Fruit fly (Drosophila melanogaster): ENCODE measurements around the gene Vti1a.

DNA sequence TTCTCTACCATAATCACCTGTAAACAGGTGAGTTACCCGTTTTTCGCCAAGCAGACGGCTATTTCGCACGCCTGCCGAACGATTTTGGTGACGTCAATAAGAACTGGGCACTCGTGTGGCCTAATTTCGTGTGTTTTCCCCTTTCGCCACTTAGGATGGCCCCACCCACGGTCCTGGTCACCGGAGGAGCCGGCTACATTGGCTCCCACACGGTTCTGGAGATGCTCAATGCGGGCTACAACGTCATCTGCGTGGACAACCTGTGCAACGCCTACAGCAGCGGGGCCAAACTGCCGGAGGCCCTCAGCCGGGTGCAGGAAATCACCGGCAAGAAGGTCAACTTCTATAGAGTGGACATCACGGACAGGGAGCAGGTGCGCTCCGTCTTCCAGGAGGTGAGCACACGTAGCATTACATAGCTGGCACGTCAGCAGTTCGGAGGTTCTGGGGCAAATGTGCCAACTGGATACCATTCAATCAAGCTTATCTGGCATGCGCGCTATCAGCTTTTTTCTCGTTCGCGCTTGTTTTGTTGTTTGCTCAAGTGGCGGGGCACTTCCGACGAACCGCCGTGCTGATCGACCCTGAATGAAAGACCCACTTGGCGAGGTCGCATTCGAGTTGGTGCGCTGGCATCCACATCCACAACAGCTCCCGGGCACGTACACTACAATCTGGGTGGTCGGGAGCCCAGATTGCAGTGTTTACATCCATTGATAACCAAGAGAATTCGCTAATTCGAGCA is 43.5 kb downstream of the Vti1a start:
- no peak for TF ChIP-seq EcR (GFP tag; optimal IDR thresholded peaks at IDR 0.05)
- TF ChIP-seq Pif1A (GFP tag; optimal IDR thresholded peaks at IDR 0.05) = no peak
- no peak for TF ChIP-seq CG9948 (tag; optimal IDR thresholded peaks at IDR 0.05)
- no peak for TF ChIP-seq Ets98B (GFP tag; IDR thresholded peaks at IDR 0.05)
- no peak for TF ChIP-seq CG34367 (tag; optimal IDR thresholded peaks at IDR 0.05)
- TF ChIP-seq CG14655 (GFP tag; optimal IDR thresholded peaks at IDR 0.05) = no peak
- no peak for TF ChIP-seq Snoo (tag; optimal IDR thresholded peaks at IDR 0.05)
- TF ChIP-seq CG8159 (tag; optimal IDR thresholded peaks at IDR 0.05) = no peak
- TF ChIP-seq gl (tag; optimal IDR thresholded peaks at IDR 0.05) = no peak
- no peak for TF ChIP-seq CG10348 (GFP tag; IDR thresholded peaks at IDR 0.05)
- TF ChIP-seq CG13204 (GFP tag; optimal IDR thresholded peaks at IDR 0.05) = no peak
- TF ChIP-seq CG12605 (GFP tag; IDR thresholded peaks at IDR 0.05) = no peak
- no peak for TF ChIP-seq CG4496 (GFP tag; IDR thresholded peaks at IDR 0.05)
- no peak for TF ChIP-seq CG8301 (tag; optimal IDR thresholded peaks at IDR 0.05)
